Worm (Caenorhabditis elegans): ENCODE measurements around the gene T16G1.18.

The T16G1.18 gene

DNA sequence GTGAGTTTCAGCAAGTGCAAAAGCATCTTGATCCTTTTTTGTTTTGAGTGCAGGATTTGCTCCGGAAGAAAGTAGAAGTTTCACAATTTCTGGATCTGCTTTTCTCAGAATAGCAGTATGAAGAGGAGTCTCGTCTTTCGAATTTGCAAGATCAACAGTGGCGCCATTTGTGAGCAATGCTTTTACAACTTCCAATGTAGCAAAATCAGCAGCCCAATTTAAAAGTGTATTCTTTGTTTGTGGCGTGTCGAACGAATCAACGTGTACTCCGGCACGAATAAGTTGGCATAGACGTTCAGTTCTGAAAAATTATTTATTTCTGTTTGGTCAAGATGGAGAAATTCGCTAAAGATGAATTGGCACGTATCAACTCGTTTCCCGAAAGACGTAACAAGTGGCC is 1.5 kb upstream of the T16G1.18 start, which contains the start of gene T16G1.13:
Gene T16G1.13 (plus strand): TSS at position 301 of the 400 bp plus-strand sequence.
- TF ChIP-seq eor-1 (tag; optimal IDR thresholded peaks at IDR 0.05) (no peak), mdl-1 (tag; optimal IDR thresholded peaks at IDR 0.05) (no peak), jun-1 (tag; optimal IDR thresholded peaks at IDR 0.05) (no peak), nhr-11 (tag; optimal IDR thresholded peaks at IDR 0.05) (no peak), ceh-82 (tag; optimal IDR thresholded peaks at IDR 0.05) (no peak), snpc-4 (tag; optimal IDR thresholded peaks at IDR 0.05) (no peak), nfya-1 (tag; optimal IDR thresholded peaks at IDR 0.05; ENCODE audit: insufficient read depth) (no peak), lsy-12 (tag; optimal IDR thresholded peaks at IDR 0.05) (no peak), elt-2 (tag; optimal IDR thresholded peaks at IDR 0.05) (no peak), R02D3.7 (tag; optimal IDR thresholded peaks at IDR 0.05) (no peak), hmg-11 (tag; optimal IDR thresholded peaks at IDR 0.05) (no peak), nhr-237 (tag; optimal IDR thresholded peaks at IDR 0.05) (no peak), tbx-2 (tag; optimal IDR thresholded peaks at IDR 0.05) (no peak), nhr-77 (tag; optimal IDR thresholded peaks at IDR 0.05) (no peak), nhr-25 (tag; optimal IDR thresholded peaks at IDR 0.05) (no peak), skn-1 (tag; optimal IDR thresholded peaks at IDR 0.05) (no peak)

DNA sequence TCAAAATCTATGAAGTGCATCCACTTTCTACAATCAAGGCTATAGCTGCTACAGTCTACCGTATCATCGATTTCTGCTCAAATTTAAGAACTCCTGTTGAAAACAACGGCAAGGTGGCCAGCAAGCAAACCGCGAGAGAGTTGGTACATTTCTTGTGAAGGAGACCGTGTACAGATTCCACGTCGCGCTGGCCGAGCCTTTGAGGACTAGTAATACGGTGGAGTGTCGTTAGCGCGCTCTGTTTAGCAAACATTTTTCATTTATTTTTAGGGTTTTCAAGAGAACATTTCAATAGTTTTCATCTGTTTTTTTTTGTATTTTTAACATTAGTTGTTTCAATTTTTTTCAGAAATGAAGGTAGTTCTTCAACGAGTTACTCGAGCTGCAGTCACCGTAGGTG is 1.2 kb downstream of the T16G1.18 start, which contains the start of gene pqn-68:
Gene pqn-68 (plus strand): TSS at position 350 of the 400 bp plus-strand sequence.
- TF ChIP-seq ceh-16 (tag; optimal IDR thresholded peaks at IDR 0.05) (no peak), pqm-1 (tag; optimal IDR thresholded peaks at IDR 0.05) (no peak), nhr-67 (tag; optimal IDR thresholded peaks at IDR 0.05) (no peak), ZK546.5 (tag; optimal IDR thresholded peaks at IDR 0.05) (no peak), ceh-28 (tag; optimal IDR thresholded peaks at IDR 0.05) (no peak), unc-62 (GFP tag; optimal IDR thresholded peaks at IDR 0.05) (no peak), ztf-11 (tag; optimal IDR thresholded peaks at IDR 0.05) (no peak), snpc-4 (tag; optimal IDR thresholded peaks at IDR 0.05) (no peak), nhr-23 (tag; optimal IDR thresholded peaks at IDR 0.05) (peak; percentile 12), lin-15B (tag; optimal IDR thresholded peaks at IDR 0.05) (peak; percentile 33), jun-1 (tag; optimal IDR thresholded peaks at IDR 0.05) (no peak), lin-39 (tag; optimal IDR thresholded peaks at IDR 0.05) (no peak), elt-2 (tag; optimal IDR thresholded peaks at IDR 0.05) (no peak), nhr-25 (tag; optimal IDR thresholded peaks at IDR 0.05) (no peak), nhr-28 (tag; optimal IDR thresholded peaks at IDR 0.05) (no peak), nfya-1 (tag; optimal IDR thresholded peaks at IDR 0.05; ENCODE audit: insufficient read depth) (peak; percentile 42), pha-4 (tag; optimal IDR thresholded peaks at IDR 0.05) (peak; percentile 60), nhr-11 (tag; optimal IDR thresholded peaks at IDR 0.05) (no peak), fkh-10 (GFP tag; optimal IDR thresholded peaks at IDR 0.05) (no peak), tbx-2 (tag; optimal IDR thresholded peaks at IDR 0.05) (no peak), ztf-4 (tag; optimal IDR thresholded peaks at IDR 0.05) (no peak), sea-2 (GFP tag; optimal IDR thresholded peaks at IDR 0.05) (no peak), egl-5 (tag; optimal IDR thresholded peaks at IDR 0.05) (no peak), mdl-1 (tag; optimal IDR thresholded peaks at IDR 0.05) (no peak), elt-3 (tag; optimal IDR thresholded peaks at IDR 0.05) (no peak), nhr-43 (tag; optimal IDR thresholded peaks at IDR 0.05; ENCODE audit: poor library complexity, severe bottlenecking) (no peak), elt-1 (tag; optimal IDR thresholded peaks at IDR 0.05) (no peak), nhr-237 (tag; optimal IDR thresholded peaks at IDR 0.05) (no peak), fos-1 (tag; optimal IDR thresholded peaks at IDR 0.05) (no peak), hmg-11 (tag; optimal IDR thresholded peaks at IDR 0.05) (peak; percentile 48), nhr-12 (tag; optimal IDR thresholded peaks at IDR 0.05) (no peak), daf-12 (tag; optimal IDR thresholded peaks at IDR 0.05) (no peak)

DNA sequence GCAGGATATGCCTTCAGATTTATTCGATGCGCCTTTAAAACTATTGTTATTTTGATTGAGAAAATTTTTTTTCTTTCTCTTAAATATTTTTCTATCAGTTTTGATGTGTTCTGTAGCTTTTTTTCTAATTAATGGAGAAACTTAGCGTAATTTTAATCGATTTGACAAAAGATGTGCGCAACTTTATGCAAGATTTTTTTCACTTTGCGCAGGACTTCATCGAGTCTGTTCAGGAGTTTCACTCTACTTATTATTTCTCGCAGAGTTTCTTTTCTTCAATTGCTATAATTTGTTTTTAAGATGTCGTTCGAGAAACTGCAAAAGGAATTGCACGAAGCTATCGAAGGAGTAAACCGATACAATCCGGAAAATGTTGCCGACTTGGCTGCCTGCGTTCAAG is 2.6 kb downstream of the T16G1.18 start, which contains the start of gene eif-3.K:
Gene eif-3.K (plus strand): TSS at position 301 of the 400 bp plus-strand sequence.
- no peak for TF ChIP-seq unc-39 (tag; optimal IDR thresholded peaks at IDR 0.05)
- no peak for TF ChIP-seq nhr-43 (tag; optimal IDR thresholded peaks at IDR 0.05; ENCODE audit: poor library complexity, severe bottlenecking)
- TF ChIP-seq elt-1 (tag; optimal IDR thresholded peaks at IDR 0.05) = no peak
- TF ChIP-seq elt-2 (tag; optimal IDR thresholded peaks at IDR 0.05) = no peak
- TF ChIP-seq lin-15B (tag; optimal IDR thresholded peaks at IDR 0.05) = no peak
- TF ChIP-seq nhr-25 (tag; optimal IDR thresholded peaks at IDR 0.05) = no peak
- no peak for TF ChIP-seq tbx-2 (tag; optimal IDR thresholded peaks at IDR 0.05)
- TF ChIP-seq fos-1 (tag; optimal IDR thresholded peaks at IDR 0.05) = no peak
- no peak for TF ChIP-seq nhr-12 (tag; optimal IDR thresholded peaks at IDR 0.05)
- TF ChIP-seq fkh-2 (tag; optimal IDR thresholded peaks at IDR 0.05) = no peak
- no peak for TF ChIP-seq ceh-82 (tag; optimal IDR thresholded peaks at IDR 0.05)
- TF ChIP-seq ztf-11 (tag; optimal IDR thresholded peaks at IDR 0.05) = no peak
- TF ChIP-seq mml-1 (tag; optimal IDR thresholded peaks at IDR 0.05) = no peak
- no peak for TF ChIP-seq ceh-9 (tag; optimal IDR thresholded peaks at IDR 0.05)
- no peak for TF ChIP-seq R02D3.7 (tag; optimal IDR thresholded peaks at IDR 0.05)
- no peak for TF ChIP-seq fkh-10 (GFP tag; optimal IDR thresholded peaks at IDR 0.05)

Measured in whole organism, L3 larva.